Fruit fly (Drosophila melanogaster) whole organism, wandering third instar larva: ENCODE measurements around the gene CG7272.

ENCODE experiments used
- CrebA ChIP-seq: fragments of 200-800 bp; sonication (Bioruptor generic); optimal IDR thresholded peaks from 2 replicates; lab custom pipeline; 2016; ENCODE audit warnings: missing biosample characterization, mild to moderate bottlenecking, missing genetic modification characterization, borderline replicate concordance
- Dfd ChIP-seq: fragments of >200 bp; optimal IDR thresholded peaks from 2 replicates; lab custom pipeline; 2017; ENCODE audit warnings: missing biosample characterization, missing genetic modification characterization
- GATAd ChIP-seq: sonication (Bioruptor generic); optimal IDR thresholded peaks from 2 replicates; lab custom pipeline; 2016; ENCODE audit warnings: missing biosample characterization, missing genetic modification characterization
- Hr78 ChIP-seq: fragments of >200 bp; optimal IDR thresholded peaks from 2 replicates; lab custom pipeline; 2017; ENCODE audit warnings: missing biosample characterization, missing genetic modification characterization
- brk ChIP-seq: fragments of 200-800 bp; sonication (Bioruptor generic); optimal IDR thresholded peaks from 2 replicates; lab custom pipeline; 2016; ENCODE audit warnings: missing biosample characterization, mild to moderate bottlenecking, missing genetic modification characterization
- ey ChIP-seq: fragments of 200-800 bp; sonication (Bioruptor generic); optimal IDR thresholded peaks from 2 replicates; lab custom pipeline; 2016; ENCODE audit warnings: missing biosample characterization, missing genetic modification characterization
- fru ChIP-seq: fragments of 200-800 bp; sonication (Bioruptor generic); optimal IDR thresholded peaks from 3 replicates; lab custom pipeline; 2016; ENCODE audit warnings: missing biosample characterization, mild to moderate bottlenecking, missing genetic modification characterization
- jim ChIP-seq: fragments of 175-275, 200-325 bp; sonication (Bioruptor generic); optimal IDR thresholded peaks from 2 replicates; lab custom pipeline; 2016; ENCODE audit warnings: missing biosample characterization, mild to moderate bottlenecking, missing genetic modification characterization
- pan ChIP-seq: fragments of >200 bp; optimal IDR thresholded peaks from 2 replicates; lab custom pipeline; 2017
- psq ChIP-seq: fragments of 200-800 bp; sonication (Bioruptor generic); optimal IDR thresholded peaks from 3 replicates; lab custom pipeline; 2017; ENCODE audit warnings: missing biosample characterization, mild to moderate bottlenecking, missing genetic modification characterization, moderate library complexity
- sv ChIP-seq: fragments of 200-800 bp; sonication (Bioruptor generic); optimal IDR thresholded peaks from 3 replicates; lab custom pipeline; 2016; ENCODE audit warnings: missing biosample characterization, missing genetic modification characterization
- tai ChIP-seq: sonication (Bioruptor generic); optimal IDR thresholded peaks from 2 replicates; lab custom pipeline; 2016; ENCODE audit warnings: missing biosample characterization, missing genetic modification characterization
- usp ChIP-seq: fragments of >200 bp; optimal IDR thresholded peaks from 2 replicates; lab custom pipeline; 2017; ENCODE audit warnings: missing biosample characterization, missing genetic modification characterization

DNA sequence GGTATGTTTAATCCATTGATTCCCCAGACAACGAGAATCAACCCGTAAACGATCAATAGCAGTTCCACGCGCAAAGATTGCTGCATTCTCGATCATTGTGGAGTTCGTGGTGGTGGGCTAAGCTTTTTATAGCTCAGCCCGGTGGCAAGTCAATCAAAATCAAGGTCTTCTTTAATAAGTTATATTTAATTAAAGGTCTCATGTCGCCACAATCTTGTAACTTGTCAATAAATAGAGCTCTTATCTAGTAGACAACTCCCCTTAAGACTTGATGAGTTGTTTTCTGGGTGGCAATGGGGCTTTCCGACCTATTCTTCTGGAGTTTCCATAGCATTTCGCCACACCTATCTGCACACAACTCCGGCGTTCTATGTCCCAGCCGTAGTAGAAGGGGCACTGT is 27.4 kb downstream of the CG7272 start, which contains the start of gene CG42728:
- TF ChIP-seq psq (no peak), tai (GFP tag; lab: Kevin White, UChicago) (no peak), GATAd (GFP tag; lab: Kevin White, UChicago) (no peak), sv (GFP tag; lab: Kevin White, UChicago) (no peak), CrebA (GFP tag; lab: Kevin White, UChicago) (no peak), Dfd (no peak), Hr78 (GFP tag; lab: Kevin White, UChicago) (no peak), fru (GFP tag; lab: Kevin White, UChicago) (no peak), brk (GFP tag; lab: Kevin White, UChicago) (no peak), jim (no peak), pan (lab: Kevin White, UChicago) (no peak), usp (GFP tag; lab: Kevin White, UChicago) (no peak), ey (GFP tag; lab: Kevin White, UChicago) (no peak)
